Worm (Caenorhabditis elegans) whole organism, L3 larva: Measurements from ENCODE around the gene F27E5.9.
A peak's percentile ranks its signal among the peaks of the same experiment; 100 is the strongest.

Source experiments
- R02D3.7 ChIP-seq: fragments of 150-350 bp; optimal IDR thresholded peaks from 2 replicates; lab custom pipeline; 2014; ENCODE audit warnings: missing biosample characterization, missing genetic modification characterization
- ZK546.5 ChIP-seq: sonication (generic microtip); optimal IDR thresholded peaks from 2 replicates; lab custom pipeline; 2017; ENCODE audit warnings: missing biosample characterization, missing genetic modification characterization
- ceh-16 ChIP-seq: sonication (generic microtip); optimal IDR thresholded peaks from 2 replicates; lab custom pipeline; 2017; ENCODE audit warnings: missing biosample characterization, missing genetic modification characterization
- ceh-9 ChIP-seq: sonication (generic microtip); optimal IDR thresholded peaks from 2 replicates; lab custom pipeline; 2018; ENCODE audit warnings: missing biosample characterization, missing genetic modification characterization
- elt-1 ChIP-seq: fragments of 150-350 bp; optimal IDR thresholded peaks from 2 replicates; lab custom pipeline; 2014; ENCODE audit warnings: missing biosample characterization, missing genetic modification characterization
- elt-2 ChIP-seq: sonication (generic microtip); optimal IDR thresholded peaks from 2 replicates; lab custom pipeline; 2016; ENCODE audit warnings: missing genetic modification reagents, mild to moderate bottlenecking, missing genetic modification characterization, missing compliant biosample characterization
- elt-3 ChIP-seq, 3 experiments: fragments of 150-350 bp in 1 of 3; sonication (generic microtip) in 2 of 3; optimal IDR thresholded peaks; 2 replicates in 2 of 3; 4 replicates in 1 of 3; lab custom pipeline; 2014 to 2017; ENCODE audit warnings: missing biosample characterization in 3 of 3, missing genetic modification characterization in 3 of 3
- fkh-10 ChIP-seq: sonication (generic microtip); optimal IDR thresholded peaks from 2 replicates; lab custom pipeline; 2017; ENCODE audit warnings: missing biosample characterization, missing genetic modification reagents, missing genetic modification characterization
- fkh-2 ChIP-seq: fragments of 150-350 bp; optimal IDR thresholded peaks from 2 replicates; lab custom pipeline; 2014; ENCODE audit warnings: missing biosample characterization, missing genetic modification reagents, missing genetic modification characterization
- fos-1 ChIP-seq: fragments of 150-350 bp; optimal IDR thresholded peaks from 2 replicates; lab custom pipeline; 2014; ENCODE audit warnings: missing biosample characterization, missing genetic modification characterization
- hmg-11 ChIP-seq: sonication (generic microtip); optimal IDR thresholded peaks from 2 replicates; lab custom pipeline; 2016; ENCODE audit warnings: missing genetic modification characterization, missing compliant biosample characterization
- jun-1 ChIP-seq: fragments of 150-350 bp; optimal IDR thresholded peaks from 2 replicates; lab custom pipeline; 2014; ENCODE audit warnings: missing biosample characterization, missing genetic modification reagents, missing genetic modification characterization
- lin-15B ChIP-seq: fragments of 150-350 bp; optimal IDR thresholded peaks from 2 replicates; lab custom pipeline; 2014; ENCODE audit warnings: missing biosample characterization, missing genetic modification characterization
- lin-39 ChIP-seq: fragments of 150-350 bp; optimal IDR thresholded peaks from 2 replicates; lab custom pipeline; 2018; ENCODE audit warnings: missing biosample characterization, missing genetic modification reagents, missing genetic modification characterization
- lsy-12 ChIP-seq: sonication (generic microtip); optimal IDR thresholded peaks from 2 replicates; lab custom pipeline; 2016; ENCODE audit warnings: mild to moderate bottlenecking, missing genetic modification characterization, missing compliant biosample characterization
- mml-1 ChIP-seq: fragments of 150-350 bp; sonication (generic microtip); optimal IDR thresholded peaks from 3 replicates; lab custom pipeline; 2014; ENCODE audit warnings: missing biosample characterization, missing genetic modification characterization
- nfya-1 ChIP-seq: sonication (generic microtip); optimal IDR thresholded peaks from 2 replicates; lab custom pipeline; 2017; ENCODE audit warnings: missing genetic modification characterization, mild to moderate bottlenecking, missing compliant biosample characterization, antibody characterized with exemption, moderate library complexity; ENCODE audit not compliant: insufficient read depth
- nhr-11 ChIP-seq: fragments of 150-350 bp; optimal IDR thresholded peaks from 2 replicates; lab custom pipeline; 2014; ENCODE audit warnings: missing biosample characterization, missing genetic modification characterization
- nhr-12 ChIP-seq: fragments of 150-350 bp; optimal IDR thresholded peaks from 2 replicates; lab custom pipeline; 2014; ENCODE audit warnings: missing biosample characterization, missing genetic modification characterization
- nhr-23 ChIP-seq: fragments of 150-350 bp; optimal IDR thresholded peaks from 2 replicates; lab custom pipeline; 2014; ENCODE audit warnings: missing biosample characterization, missing genetic modification reagents, missing genetic modification characterization
- nhr-237 ChIP-seq: fragments of 150-350 bp; optimal IDR thresholded peaks from 2 replicates; lab custom pipeline; 2014; ENCODE audit warnings: missing biosample characterization, missing genetic modification characterization
- nhr-28 ChIP-seq: fragments of 150-350 bp; optimal IDR thresholded peaks from 2 replicates; lab custom pipeline; 2014; ENCODE audit warnings: missing biosample characterization, missing genetic modification characterization
- nhr-67 ChIP-seq: fragments of 150-350 bp; optimal IDR thresholded peaks from 2 replicates; lab custom pipeline; 2014; ENCODE audit warnings: missing biosample characterization, missing genetic modification characterization
- pha-4 ChIP-seq: fragments of 150-350 bp; optimal IDR thresholded peaks from 2 replicates; lab custom pipeline; 2014; ENCODE audit warnings: missing biosample characterization, missing genetic modification reagents, missing genetic modification characterization
- pqm-1 ChIP-seq: fragments of 150-350 bp; optimal IDR thresholded peaks from 2 replicates; lab custom pipeline; 2017; ENCODE audit warnings: missing biosample characterization, missing genetic modification characterization, inconsistent platforms
- sea-2 ChIP-seq: fragments of 150-350 bp; sonication (generic microtip); optimal IDR thresholded peaks from 4 replicates; lab custom pipeline; 2014; ENCODE audit warnings: missing biosample characterization, missing genetic modification reagents, missing genetic modification characterization
- skn-1 ChIP-seq: fragments of 150-350 bp; optimal IDR thresholded peaks from 2 replicates; lab custom pipeline; 2014; ENCODE audit warnings: missing biosample characterization, missing genetic modification characterization
- snpc-4 ChIP-seq: fragments of 150-350 bp; optimal IDR thresholded peaks from 2 replicates; lab custom pipeline; 2014; ENCODE audit warnings: missing biosample characterization, missing genetic modification characterization
- unc-39 ChIP-seq: sonication (generic microtip); optimal IDR thresholded peaks from 4 replicates; lab custom pipeline; 2017; ENCODE audit warnings: missing biosample characterization, missing genetic modification characterization
- unc-62 ChIP-seq: fragments of 150-350 bp; sonication (generic microtip); optimal IDR thresholded peaks from 4 replicates; lab custom pipeline; 2014; ENCODE audit warnings: missing biosample characterization, missing genetic modification reagents, missing genetic modification characterization
- zag-1 ChIP-seq: fragments of 150-350 bp; optimal IDR thresholded peaks from 2 replicates; lab custom pipeline; 2014; ENCODE audit warnings: missing biosample characterization, missing genetic modification characterization
- ztf-4 ChIP-seq: fragments of 150-350 bp; optimal IDR thresholded peaks from 2 replicates; lab custom pipeline; 2014; ENCODE audit warnings: missing biosample characterization, missing genetic modification characterization

F27E5.9 gene

ce11 chrII:10132818-10133217 lies 1.9 kb upstream of the F27E5.9 start:
- TF ChIP-seq R02D3.7 (no peak), nhr-11 (tag; lab: Kevin White, UChicago) (peak; percentile 39)

- TF ChIP-seq pha-4 (tag; lab: Kevin White, UChicago), result peak; percentile 22
- TF ChIP-seq lin-15B (tag; lab: Kevin White, UChicago), result no peak
Measured at ce11 chrII:10136771-10137170, 2.0 kb downstream of the F27E5.9 start.

- TF ChIP-seq ceh-9 (tag; lab: Kevin White, UChicago) (no peak), ceh-16 (tag; lab: Kevin White, UChicago) (no peak), elt-3 (tag; optimal IDR thresholded peaks at IDR 0.05; lab: Kevin White, UChicago) (no peak), ZK546.5 (tag; lab: Kevin White, UChicago) (no peak), lsy-12 (tag; lab: Kevin White, UChicago) (no peak), pha-4 (tag; lab: Kevin White, UChicago) (no peak), unc-62 (GFP tag; lab: Kevin White, UChicago) (no peak), fkh-2 (no peak), fos-1 (no peak), mml-1 (tag; lab: Kevin White, UChicago) (no peak)
Measured at ce11 chrII:10137358-10137757, 2.6 kb downstream of the F27E5.9 start, which contains the start of gene phg-1. phg-1 (plus strand) TSS chrII:10137658.

ce11 chrII:10139177-10139640 lies 4.5 kb downstream of the F27E5.9 start, which contains the start of gene asah-2:
asah-2 (plus strand) TSS chrII:10139590.
- TF ChIP-seq elt-2 (tag; lab: Kevin White, UChicago) (peak; percentile 81), nhr-11 (tag; lab: Kevin White, UChicago) (no peak), skn-1 (no peak), jun-1 (tag; lab: Kevin White, UChicago) (peak; percentile 61), ztf-4 (tag; lab: Kevin White, UChicago) (no peak), nhr-67 (tag; lab: Kevin White, UChicago) (no peak), lsy-12 (tag; lab: Kevin White, UChicago) (no peak), snpc-4 (tag; lab: Kevin White, UChicago) (no peak), pqm-1 (tag; lab: Kevin White, UChicago) (peak; percentile 72), lin-15B (tag; lab: Kevin White, UChicago) (no peak), pha-4 (tag; lab: Kevin White, UChicago) (peak; percentile 24), fkh-2 (no peak)

- TF ChIP-seq nhr-23 (tag; lab: Kevin White, UChicago) (no peak), unc-62 (GFP tag; lab: Kevin White, UChicago) (no peak), lin-39 (tag; lab: Kevin White, UChicago) (no peak), nfya-1 (tag; lab: Kevin White, UChicago) (no peak)
Measured at ce11 chrII:10144092-10144491, 9.3 kb downstream of the F27E5.9 start, which contains the start of gene F27E5.3. F27E5.3 (minus strand) TSS chrII:10144192.

ce11 chrII:10146488-10146887 lies 11.7 kb downstream of the F27E5.9 start, which contains the start of gene pax-3:
pax-3 (plus strand) TSS chrII:10146570.
- TF ChIP-seq fos-1 (no peak), elt-1 (tag; lab: Kevin White, UChicago) (no peak), nhr-12 (tag; lab: Kevin White, UChicago) (no peak), fkh-10 (GFP tag; lab: Kevin White, UChicago) (no peak), lin-15B (tag; lab: Kevin White, UChicago) (no peak), sea-2 (GFP tag; lab: Kevin White, UChicago) (no peak), unc-39 (tag; lab: Kevin White, UChicago) (no peak), hmg-11 (tag; lab: Kevin White, UChicago) (no peak), elt-3 (tag; optimal IDR thresholded peaks at IDR 0.05; lab: Kevin White, UChicago) (no peak), skn-1 (no peak), ZK546.5 (tag; lab: Kevin White, UChicago) (no peak), nhr-28 (no peak), elt-2 (tag; lab: Kevin White, UChicago) (no peak), lsy-12 (tag; lab: Kevin White, UChicago) (no peak), nhr-237 (tag; lab: Kevin White, UChicago) (no peak), zag-1 (tag; lab: Kevin White, UChicago) (no peak)
- TF ChIP-seq, all 47 proteins: peak for 0
